Worm (Caenorhabditis elegans) whole organism, L4 larva: Measurements from ENCODE around the gene gldc-1.
"Not testable (repeated sequence)": the region's sequence is repeated elsewhere in the genome, so short reads cannot be mapped to it uniquely, and the experiment has no call there.

Experiments used
- F26F4.8 ChIP-seq: fragments of 200-800 bp; sonication (Bioruptor generic); conservative IDR thresholded peaks from 2 replicates; pipeline ENCODE4 v1.3.6; 2022; ENCODE audit warnings: missing genetic modification characterization, missing compliant biosample characterization
- Y105C5A.15 ChIP-seq: fragments of 200-800 bp; sonication (Bioruptor generic); IDR thresholded peaks from 2 replicates; pipeline ENCODE4 v1.3.6; 2022; ENCODE audit warnings: missing genetic modification characterization, missing compliant biosample characterization
- Y5F2A.4 ChIP-seq: fragments of 200-800 bp; sonication (Bioruptor generic); optimal IDR thresholded peaks from 2 replicates; lab custom pipeline; 2018; ENCODE audit warnings: mild to moderate bottlenecking, missing genetic modification characterization, missing compliant biosample characterization
- ZK337.2 ChIP-seq: fragments of 200-800 bp; sonication (Bioruptor generic); IDR thresholded peaks from 2 replicates; pipeline ENCODE4 v1.3.6; 2022; ENCODE audit warnings: missing genetic modification reagents, missing genetic modification characterization, missing compliant biosample characterization
- aha-1 ChIP-seq: fragments of 150-350 bp; peaks from one replicate; lab custom pipeline; 2014; ENCODE audit warnings: missing biosample characterization, missing genetic modification characterization
- ceh-44 ChIP-seq: fragments of 200-800 bp; sonication (Bioruptor generic); IDR thresholded peaks from 2 replicates; pipeline ENCODE4 v1.3.6; 2022; ENCODE audit warnings: missing genetic modification reagents, missing genetic modification characterization, missing compliant biosample characterization
- ctbp-1 ChIP-seq: fragments of 200-800 bp; sonication (Bioruptor generic); IDR thresholded peaks from 2 replicates; pipeline ENCODE4 v1.3.6; 2022; ENCODE audit warnings: missing genetic modification reagents, missing genetic modification characterization, missing compliant biosample characterization
- daf-12 ChIP-seq: fragments of 150-350 bp; optimal IDR thresholded peaks from 2 replicates; lab custom pipeline; 2014; ENCODE audit warnings: missing biosample characterization, missing genetic modification reagents, missing genetic modification characterization
- daf-16 ChIP-seq, 3 experiments: sonication (generic microtip); optimal IDR thresholded peaks; 2 replicates each; lab custom pipeline; 2016 to 2017; ENCODE audit warnings: missing genetic modification characterization in 3 of 3, missing genetic modification reagents in 3 of 3, mild to moderate bottlenecking in 2 of 3, missing compliant biosample characterization in 2 of 3, missing biosample characterization in 1 of 3, moderate library complexity in 1 of 3
- dmd-6 ChIP-seq: fragments of 200-800 bp; sonication (Bioruptor generic); IDR thresholded peaks from 2 replicates; pipeline ENCODE4 v1.3.6; 2022; ENCODE audit warnings: missing genetic modification reagents, missing genetic modification characterization, missing compliant biosample characterization
- dmd-9 ChIP-seq: fragments of 200-800 bp; sonication (Bioruptor generic); IDR thresholded peaks from 2 replicates; pipeline ENCODE4 v1.3.6; 2022; ENCODE audit warnings: missing genetic modification reagents, missing genetic modification characterization, missing compliant biosample characterization
- egl-43 ChIP-seq: fragments of 200-800 bp; sonication (Bioruptor generic); IDR thresholded peaks from 2 replicates; pipeline ENCODE4 v1.3.6; 2022; ENCODE audit warnings: missing genetic modification reagents, missing genetic modification characterization, missing compliant biosample characterization
- fkh-10 ChIP-seq: fragments of 150-350 bp; optimal IDR thresholded peaks from 2 replicates; lab custom pipeline; 2014; ENCODE audit warnings: missing biosample characterization, missing genetic modification reagents, missing genetic modification characterization
- hmg-1.1 ChIP-seq: fragments of 200-800 bp; sonication (Bioruptor generic); IDR thresholded peaks from 2 replicates; pipeline ENCODE4 v1.3.6; 2022; ENCODE audit warnings: missing genetic modification reagents, missing genetic modification characterization, missing compliant biosample characterization
- lin-38 ChIP-seq: fragments of 200-800 bp; sonication (Bioruptor generic); IDR thresholded peaks from 2 replicates; pipeline ENCODE4 v1.3.6; 2022; ENCODE audit warnings: missing genetic modification reagents, missing genetic modification characterization, missing compliant biosample characterization
- mdl-1 ChIP-seq, 2 experiments: fragments of 150-350 bp in 1 of 2; sonication (generic microtip) in 1 of 2; optimal IDR thresholded peaks; 2 replicates each; lab custom pipeline; 2014 to 2017; ENCODE audit warnings: missing biosample characterization in 2 of 2, missing genetic modification characterization in 2 of 2
- nhr-237 ChIP-seq: sonication (generic microtip); optimal IDR thresholded peaks from 2 replicates; lab custom pipeline; 2017; ENCODE audit warnings: missing biosample characterization, missing genetic modification characterization
- nhr-48 ChIP-seq: sonication (generic microtip); optimal IDR thresholded peaks from 2 replicates; lab custom pipeline; 2016; ENCODE audit warnings: mild to moderate bottlenecking, missing genetic modification characterization, missing compliant biosample characterization
- pha-4 ChIP-seq, 2 experiments: fragments of 150-350 bp in 1 of 2; fragments of 200-800 bp in 1 of 2; sonication (Bioruptor generic) in 1 of 2; IDR thresholded peaks in 1 of 2; optimal IDR thresholded peaks in 1 of 2; 2 replicates each; pipeline versions ENCODE4 v1.3.6 to Lab custom; 2014 to 2022; ENCODE audit warnings: missing genetic modification characterization in 2 of 2, missing genetic modification reagents in 2 of 2, missing biosample characterization in 1 of 2, missing compliant biosample characterization in 1 of 2
- php-3 ChIP-seq: fragments of 200-800 bp; sonication (Bioruptor generic); IDR thresholded peaks from 2 replicates; pipeline ENCODE4 v1.3.6; 2022; ENCODE audit warnings: missing genetic modification reagents, missing genetic modification characterization, missing compliant biosample characterization
- pqm-1 ChIP-seq: sonication (generic microtip); optimal IDR thresholded peaks from 2 replicates; lab custom pipeline; 2017; ENCODE audit warnings: missing biosample characterization, missing genetic modification characterization
- rbr-2 ChIP-seq: sonication (generic microtip); optimal IDR thresholded peaks from 2 replicates; lab custom pipeline; 2016; ENCODE audit warnings: missing genotype, missing genetic modification characterization, missing compliant biosample characterization
- set-16 ChIP-seq: fragments of 200-800 bp; sonication (Bioruptor generic); IDR thresholded peaks from 2 replicates; pipeline ENCODE4 v1.3.6; 2022; ENCODE audit warnings: missing genetic modification reagents, missing genetic modification characterization, missing compliant biosample characterization
- skn-1 ChIP-seq: fragments of 150-350 bp; optimal IDR thresholded peaks from 2 replicates; lab custom pipeline; 2014; ENCODE audit warnings: missing biosample characterization, missing genetic modification characterization
- spr-3 ChIP-seq: fragments of 200-800 bp; sonication (Bioruptor generic); optimal IDR thresholded peaks from 2 replicates; lab custom pipeline; 2018; ENCODE audit warnings: mild to moderate bottlenecking, missing genetic modification characterization, missing compliant biosample characterization
- tag-97 ChIP-seq: fragments of 200-800 bp; sonication (Bioruptor generic); IDR thresholded peaks from 2 replicates; pipeline ENCODE4 v1.3.6; 2022; ENCODE audit warnings: missing genetic modification characterization, missing compliant biosample characterization
- unc-62 ChIP-seq, 3 experiments: fragments of 150-350 bp in 1 of 3; sonication (generic microtip); optimal IDR thresholded peaks in 2 of 3; peaks in 1 of 3; 1 replicate in 1 of 3; 2 replicates in 2 of 3; lab custom pipeline; 2014 to 2017; ENCODE audit warnings: missing biosample characterization in 3 of 3, missing genetic modification characterization in 3 of 3, missing genetic modification reagents in 3 of 3, missing genotype in 1 of 3
- zip-2 ChIP-seq: fragments of 150-350 bp; optimal IDR thresholded peaks from 2 replicates; lab custom pipeline; 2014; ENCODE audit warnings: missing biosample characterization, missing genetic modification characterization

gldc-1 gene

ce11 chrII:6050120-6050519 lies at the start of gene gldc-1:
gldc-1 (plus strand) TSS chrII:6050420.
- TF ChIP-seq zip-2, result no peak
- TF ChIP-seq dmd-6 (GFP tag; lab: Robert Waterston, UW), result peak; percentile 47
- TF ChIP-seq daf-16 (GFP tag; optimal IDR thresholded peaks at IDR 0.05; lab: Kevin White, UChicago), result no peak
- peak; percentile 29 for TF ChIP-seq daf-16 (tag; optimal IDR thresholded peaks at IDR 0.05; lab: Kevin White, UChicago)
- no peak for TF ChIP-seq ctbp-1
- no peak for TF ChIP-seq egl-43 (GFP tag; lab: Robert Waterston, UW)
- no peak for TF ChIP-seq hmg-1.1 (GFP tag; lab: Robert Waterston, UW)
- TF ChIP-seq skn-1 (tag; lab: Kevin White, UChicago), result no peak
- no peak for TF ChIP-seq lin-38 (GFP tag; lab: Robert Waterston, UW)
- peak; percentile 2 for TF ChIP-seq nhr-48 (tag; lab: Kevin White, UChicago)

DNA sequence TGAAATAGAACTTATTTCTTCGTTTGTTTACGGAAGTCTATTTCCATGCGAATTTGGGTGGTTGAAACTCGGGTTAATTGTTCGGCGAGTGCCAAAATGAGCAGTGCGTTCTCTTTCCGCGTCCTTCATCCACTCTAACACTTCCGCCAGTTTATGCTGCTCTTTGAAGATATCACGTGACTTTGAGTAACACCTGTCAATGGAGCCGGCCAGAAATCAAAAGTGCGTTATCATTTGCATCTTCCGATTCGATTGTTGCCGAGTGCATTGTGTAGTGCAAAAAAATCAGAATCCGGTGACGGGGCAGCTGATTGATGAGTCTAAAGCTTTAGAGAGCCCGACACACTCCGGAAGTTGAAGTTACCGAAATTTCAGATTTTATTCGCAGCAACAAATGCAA lies 49.2 kb upstream of the gldc-1 start:
- no peak for TF ChIP-seq pha-4 (GFP tag; IDR thresholded peaks at IDR 0.05; lab: Robert Waterston, UW)
- no peak for TF ChIP-seq pha-4 (tag; optimal IDR thresholded peaks at IDR 0.05; lab: Kevin White, UChicago)
- no peak for TF ChIP-seq Y5F2A.4 (GFP tag; lab: Kevin White, UChicago)
- TF ChIP-seq rbr-2 (tag; lab: Kevin White, UChicago), result no peak
- TF ChIP-seq ceh-44 (GFP tag; lab: Robert Waterston, UW), result no peak
- TF ChIP-seq nhr-237 (tag; lab: Kevin White, UChicago), result no peak
- TF ChIP-seq egl-43 (GFP tag; lab: Robert Waterston, UW), result no peak
- no peak for TF ChIP-seq tag-97
- TF ChIP-seq unc-62 (GFP tag; optimal IDR thresholded peaks at IDR 0.05 in 1 of 2; lab: Kevin White, UChicago), result peak in 1 of 2 experiments; percentile 93
- no peak for TF ChIP-seq unc-62 (tag; optimal IDR thresholded peaks at IDR 0.05; lab: Kevin White, UChicago)

DNA sequence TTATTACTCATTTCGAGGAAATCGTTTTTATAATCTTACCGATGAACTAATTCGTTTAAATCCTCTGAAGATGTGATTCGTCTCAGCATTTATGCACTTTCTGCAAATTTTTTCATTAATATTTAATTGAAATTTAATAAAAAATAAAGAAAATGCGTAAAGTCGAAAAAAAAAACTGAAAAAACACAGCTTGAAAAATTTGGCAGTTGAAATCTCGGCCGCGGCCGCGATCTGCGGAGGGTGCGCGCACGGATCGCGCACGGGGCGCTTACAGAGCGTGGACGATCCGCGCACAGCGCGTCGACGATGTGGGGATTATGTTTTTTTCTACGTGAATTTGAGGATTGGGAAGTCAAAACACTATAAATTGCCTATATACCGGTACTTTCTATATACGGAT lies 41.3 kb upstream of the gldc-1 start, which contains the start of gene ZK84.4:
Gene ZK84.4, minus strand, starts transcription at position 101 of the 400 bp plus-strand sequence.
- peak; percentile 47; the same call in 1 of the 2 replicates for TF ChIP-seq set-16 (GFP tag; lab: Robert Waterston, UW)
- TF ChIP-seq, all 104 proteins: peak for 1; not testable (repeated sequence) for 103

DNA sequence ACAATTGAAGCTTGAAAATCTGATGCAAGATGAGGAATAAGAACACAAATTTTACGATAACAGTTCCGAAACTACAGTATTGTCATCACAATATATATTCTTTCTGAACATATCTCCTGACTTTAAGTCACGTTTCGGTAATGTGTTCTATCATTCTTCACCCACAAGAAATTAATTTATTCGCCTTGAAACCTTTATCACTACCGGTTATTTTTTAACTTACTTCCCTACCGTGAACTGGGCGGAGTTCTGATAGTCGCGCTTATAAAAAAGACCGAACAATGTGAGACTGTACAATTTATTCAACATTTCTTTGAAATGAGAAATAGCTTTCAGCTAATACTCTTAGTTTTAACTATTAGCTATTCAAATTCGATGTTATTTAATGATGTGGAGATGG lies 39.7 kb upstream of the gldc-1 start, which contains the start of gene ins-20:
Gene ins-20, plus strand, starts transcription at position 301 of the 400 bp plus-strand sequence.
- TF ChIP-seq php-3 (GFP tag; lab: Robert Waterston, UW), result no peak
- TF ChIP-seq, all 104 proteins: peak for 0

DNA sequence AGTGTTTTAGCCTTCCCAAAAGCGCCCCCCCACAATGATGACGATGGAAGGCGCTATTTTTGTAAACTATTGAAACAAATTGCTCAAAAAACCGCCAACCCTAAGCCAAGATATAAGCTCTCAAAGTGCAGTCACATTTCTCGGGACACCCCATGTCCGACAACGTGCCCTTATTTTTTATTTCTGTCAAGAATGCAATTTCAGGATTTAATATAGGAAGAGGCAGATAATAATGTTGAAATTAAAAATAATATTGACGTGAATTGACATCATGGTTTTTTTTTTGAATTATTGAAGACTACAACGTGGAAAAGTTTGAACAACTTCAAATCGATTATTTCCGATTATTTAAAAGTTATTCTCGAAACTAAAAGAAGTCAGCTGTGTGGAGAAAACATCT lies 36.2 kb upstream of the gldc-1 start, which contains the start of gene ZK84.2:
Gene ZK84.2, plus strand, starts transcription at position 301 of the 400 bp plus-strand sequence.
- not testable (repeated sequence) for TF ChIP-seq aha-1 (tag; lab: Kevin White, UChicago); spr-3; Y105C5A.15

- TF ChIP-seq ZK337.2 (GFP tag; lab: Robert Waterston, UW), result no peak
- TF ChIP-seq skn-1 (tag; lab: Kevin White, UChicago), result no peak
- no peak for TF ChIP-seq dmd-6 (GFP tag; lab: Robert Waterston, UW)
- TF ChIP-seq dmd-9 (GFP tag; lab: Robert Waterston, UW), result no peak
- no peak for TF ChIP-seq fkh-10 (GFP tag; lab: Kevin White, UChicago)
- no peak for TF ChIP-seq daf-12
- TF ChIP-seq pqm-1 (tag; lab: Kevin White, UChicago), result no peak
- TF ChIP-seq mdl-1 (tag; optimal IDR thresholded peaks at IDR 0.05; lab: Kevin White, UChicago), result no peak
- no peak for TF ChIP-seq F26F4.8
Measured at ce11 chrII:6016410-6016809, 33.8 kb upstream of the gldc-1 start, which contains the start of gene ZK84.5. ZK84.5 (minus strand) TSS chrII:6016510.
